Worm (Caenorhabditis elegans): Measurements from ENCODE around the gene F09E5.16.
A peak's percentile ranks its signal among the peaks of the same experiment; 100 is the strongest.

The F09E5.16 gene

DNA sequence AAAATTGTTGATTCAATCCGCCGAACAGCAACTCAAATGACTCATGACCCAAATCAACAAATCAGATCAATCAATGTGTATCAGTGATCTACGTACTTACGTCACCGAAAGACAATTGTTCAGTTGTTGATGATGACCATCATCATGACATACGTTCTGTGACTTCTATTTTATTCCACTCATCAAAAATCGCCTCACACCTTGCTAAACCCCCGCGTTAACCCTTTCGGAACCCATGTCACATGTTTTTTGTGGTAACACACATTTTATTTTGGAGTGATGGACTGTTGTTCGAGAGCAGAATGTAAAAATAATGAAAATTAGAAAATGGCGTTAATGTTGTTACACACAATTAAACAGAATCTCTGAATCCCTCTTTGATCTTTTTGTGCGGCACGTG lies 23.1 kb downstream of the F09E5.16 start:
- TF ChIP-seq scrt-1 (GFP tag; IDR thresholded peaks at IDR 0.05) = no peak

DNA sequence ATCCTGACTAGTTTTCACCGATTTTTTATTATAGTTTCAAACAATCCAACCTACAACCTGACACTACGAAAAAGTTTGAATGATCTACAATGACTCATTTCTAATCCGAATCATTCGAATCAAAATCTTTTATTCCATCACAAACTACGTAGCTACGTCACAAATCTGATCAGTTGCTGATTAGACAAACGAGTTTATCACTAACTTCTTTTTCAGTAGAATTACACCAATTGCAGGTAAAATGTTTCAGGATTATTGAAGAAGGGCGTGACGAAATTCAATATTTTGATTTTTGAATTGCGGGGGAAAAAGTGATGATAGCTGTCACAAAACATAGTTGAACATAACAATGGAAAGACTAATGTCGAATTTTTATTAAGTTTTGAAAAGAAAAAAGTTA lies 24.0 kb downstream of the F09E5.16 start:
- TF ChIP-seq ceh-13 (GFP tag; optimal IDR thresholded peaks at IDR 0.05) (no peak), pes-1 (GFP tag; IDR thresholded peaks at IDR 0.05) (no peak), tbx-37 (GFP tag; conservative IDR thresholded peaks at IDR 0.05) (no peak), scrt-1 (GFP tag; IDR thresholded peaks at IDR 0.05) (no peak)

- no peak for TF ChIP-seq sea-1 (GFP tag; conservative IDR thresholded peaks at IDR 0.05)
- no peak for TF ChIP-seq tra-4 (tag; optimal IDR thresholded peaks at IDR 0.05)
- TF ChIP-seq flt-1 (GFP tag; IDR thresholded peaks at IDR 0.05) = no peak
- no peak for TF ChIP-seq ets-7 (tag; optimal IDR thresholded peaks at IDR 0.05)
- TF ChIP-seq pes-1 (GFP tag; IDR thresholded peaks at IDR 0.05) = no peak
- no peak for TF ChIP-seq tbx-11 (GFP tag; IDR thresholded peaks at IDR 0.05)
- no peak for TF ChIP-seq hmg-4 (GFP tag; optimal IDR thresholded peaks at IDR 0.05)
- no peak for TF ChIP-seq F13C5.2 (tag; optimal IDR thresholded peaks at IDR 0.05)
- TF ChIP-seq hnd-1 (tag; optimal IDR thresholded peaks at IDR 0.05) = no peak
Measured at ce11 chrII:5340672-5341568, 24.6 kb downstream of the F09E5.16 start.

ce11 chrII:5339547-5339946 lies 26.0 kb downstream of the F09E5.16 start:
- TF ChIP-seq ama-1 (optimal IDR thresholded peaks at IDR 0.05) = no peak
- no peak for TF ChIP-seq ceh-36 (tag; optimal IDR thresholded peaks at IDR 0.05)
- TF ChIP-seq B0310.2 (tag; optimal IDR thresholded peaks at IDR 0.05) = no peak
- TF ChIP-seq sea-1 (GFP tag; conservative IDR thresholded peaks at IDR 0.05) = no peak
- no peak for TF ChIP-seq scrt-1 (GFP tag; IDR thresholded peaks at IDR 0.05)
- TF ChIP-seq hnd-1 (tag; optimal IDR thresholded peaks at IDR 0.05) = no peak
- no peak for TF ChIP-seq hmg-4 (GFP tag; optimal IDR thresholded peaks at IDR 0.05)
- no peak for TF ChIP-seq aly-1 (tag; optimal IDR thresholded peaks at IDR 0.05)

DNA sequence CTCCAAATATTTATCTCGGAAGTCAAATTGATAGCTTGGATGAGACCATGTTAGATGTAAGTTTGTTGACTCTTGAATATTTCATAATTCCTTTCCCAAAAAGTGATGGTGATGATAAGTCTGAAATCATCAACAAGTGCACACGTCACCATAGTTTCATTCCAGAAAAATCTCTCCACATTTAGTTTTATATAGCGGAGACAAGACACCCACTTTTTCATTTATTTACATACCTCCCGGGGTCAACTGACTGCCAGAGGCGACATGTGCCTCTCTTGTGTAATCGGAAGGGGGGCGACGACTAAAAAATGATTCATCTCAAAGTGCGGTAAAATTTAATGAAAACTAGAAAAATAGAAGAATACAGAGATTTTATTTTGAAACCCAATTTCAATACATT lies 27.2 kb downstream of the F09E5.16 start:
- no peak for TF ChIP-seq sea-1 (GFP tag; conservative IDR thresholded peaks at IDR 0.05)
- TF ChIP-seq tbx-11 (GFP tag; IDR thresholded peaks at IDR 0.05) = no peak
- TF ChIP-seq tra-4 (tag; optimal IDR thresholded peaks at IDR 0.05) = no peak
- TF ChIP-seq ets-7 (tag; optimal IDR thresholded peaks at IDR 0.05) = no peak
- TF ChIP-seq scrt-1 (GFP tag; IDR thresholded peaks at IDR 0.05) = no peak
- TF ChIP-seq B0310.2 (tag; optimal IDR thresholded peaks at IDR 0.05) = no peak
- no peak for TF ChIP-seq ceh-36 (tag; optimal IDR thresholded peaks at IDR 0.05)
- no peak for TF ChIP-seq hmbx-1 (tag; optimal IDR thresholded peaks at IDR 0.05)
- TF ChIP-seq tbx-37 (GFP tag; conservative IDR thresholded peaks at IDR 0.05) = no peak
- no peak for TF ChIP-seq aly-1 (tag; optimal IDR thresholded peaks at IDR 0.05)
- TF ChIP-seq hnd-1 (tag; optimal IDR thresholded peaks at IDR 0.05) = no peak
- no peak for TF ChIP-seq flt-1 (GFP tag; IDR thresholded peaks at IDR 0.05)

ce11 chrII:5337495-5337840 lies 28.1 kb downstream of the F09E5.16 start:
- TF ChIP-seq hnd-1 (tag; optimal IDR thresholded peaks at IDR 0.05) (no peak), sea-1 (GFP tag; conservative IDR thresholded peaks at IDR 0.05) (no peak), ama-1 (optimal IDR thresholded peaks at IDR 0.05) (no peak), flt-1 (GFP tag; IDR thresholded peaks at IDR 0.05) (no peak), tbx-37 (GFP tag; conservative IDR thresholded peaks at IDR 0.05) (no peak), ceh-36 (tag; optimal IDR thresholded peaks at IDR 0.05) (no peak), aly-1 (tag; optimal IDR thresholded peaks at IDR 0.05) (no peak), tra-4 (tag; optimal IDR thresholded peaks at IDR 0.05) (no peak)

DNA sequence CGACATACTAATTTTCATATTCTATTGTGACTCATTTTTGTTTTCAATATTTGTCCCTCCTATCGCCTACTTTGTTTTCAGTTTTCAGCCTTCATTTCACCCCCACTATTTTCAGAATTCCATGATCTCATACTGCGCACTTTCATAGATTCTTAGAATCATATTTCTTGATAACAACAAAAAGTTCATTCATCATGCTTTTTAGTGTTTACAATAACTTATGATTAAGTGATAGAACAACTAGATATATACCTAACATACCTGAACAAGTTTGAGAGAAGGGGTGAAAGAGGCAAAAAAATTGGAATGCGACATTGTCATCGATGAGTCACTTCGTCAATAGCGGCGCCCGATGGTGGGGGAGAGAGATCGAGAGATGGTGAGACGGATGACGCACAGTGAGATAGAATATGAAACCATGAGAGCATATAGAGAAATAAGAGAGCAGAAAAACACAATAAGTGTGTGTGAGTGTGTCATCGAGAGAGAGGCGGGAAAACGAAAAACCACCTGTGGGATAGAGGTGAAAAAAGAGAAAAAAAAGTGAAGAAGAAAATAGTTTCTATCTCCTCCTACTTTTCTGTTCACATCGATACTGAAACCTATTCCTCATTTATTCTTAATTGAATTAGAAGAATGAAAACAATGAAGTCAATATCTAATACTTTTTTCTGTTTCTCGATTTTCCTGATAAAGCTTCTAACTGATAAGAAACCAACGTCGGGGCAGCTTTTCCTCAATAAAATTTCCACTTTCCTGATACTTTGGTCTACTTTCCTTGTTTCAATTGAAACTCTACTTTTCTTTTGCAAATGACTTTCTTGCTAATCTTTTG lies 28.7 kb downstream of the F09E5.16 start:
- no peak for TF ChIP-seq ceh-36 (tag; optimal IDR thresholded peaks at IDR 0.05)
- no peak for TF ChIP-seq tbx-11 (GFP tag; IDR thresholded peaks at IDR 0.05)
- TF ChIP-seq hmg-4 (GFP tag; optimal IDR thresholded peaks at IDR 0.05) = peak; percentile 13
- no peak for TF ChIP-seq flt-1 (GFP tag; IDR thresholded peaks at IDR 0.05)
- no peak for TF ChIP-seq ceh-13 (GFP tag; optimal IDR thresholded peaks at IDR 0.05)
- TF ChIP-seq sea-1 (GFP tag; conservative IDR thresholded peaks at IDR 0.05) = no peak

- TF ChIP-seq ama-1 (optimal IDR thresholded peaks at IDR 0.05) = no peak
- TF ChIP-seq B0310.2 (tag; optimal IDR thresholded peaks at IDR 0.05) = no peak
- no peak for TF ChIP-seq ceh-36 (tag; optimal IDR thresholded peaks at IDR 0.05)
- TF ChIP-seq F13C5.2 (tag; optimal IDR thresholded peaks at IDR 0.05) = peak; percentile 38
- no peak for TF ChIP-seq hmbx-1 (tag; optimal IDR thresholded peaks at IDR 0.05)
- no peak for TF ChIP-seq ceh-13 (GFP tag; optimal IDR thresholded peaks at IDR 0.05)
- peak; percentile 20; the same call in 1 of the 2 replicates for TF ChIP-seq tbx-11 (GFP tag; IDR thresholded peaks at IDR 0.05)
- no peak for TF ChIP-seq ets-7 (tag; optimal IDR thresholded peaks at IDR 0.05)
- TF ChIP-seq scrt-1 (GFP tag; IDR thresholded peaks at IDR 0.05) = no peak
- no peak for TF ChIP-seq sea-1 (GFP tag; conservative IDR thresholded peaks at IDR 0.05)
- TF ChIP-seq tra-4 (tag; optimal IDR thresholded peaks at IDR 0.05) = no peak
- no peak for TF ChIP-seq hmg-4 (GFP tag; optimal IDR thresholded peaks at IDR 0.05)
- no peak for TF ChIP-seq tbx-37 (GFP tag; conservative IDR thresholded peaks at IDR 0.05)
- TF ChIP-seq flt-1 (GFP tag; IDR thresholded peaks at IDR 0.05) = no peak
- TF ChIP-seq aly-1 (tag; optimal IDR thresholded peaks at IDR 0.05) = peak; percentile 6
- TF ChIP-seq pes-1 (GFP tag; IDR thresholded peaks at IDR 0.05) = no peak
Measured at ce11 chrII:5336035-5336376, 29.5 kb downstream of the F09E5.16 start.

Measured in whole organism, early embryonic.